Worm (Caenorhabditis elegans) whole organism, L3 larva: ENCODE results near the gene fbxa-75.

Experiments used
- R02D3.7 ChIP-seq: fragments of 150-350 bp; optimal IDR thresholded peaks from 2 replicates; lab custom pipeline; 2014; ENCODE audit warnings: missing biosample characterization, missing genetic modification characterization
- ZK546.5 ChIP-seq: sonication (generic microtip); optimal IDR thresholded peaks from 2 replicates; lab custom pipeline; 2017; ENCODE audit warnings: missing biosample characterization, missing genetic modification characterization
- aly-2 ChIP-seq: fragments of 150-350 bp; optimal IDR thresholded peaks from 2 replicates; lab custom pipeline; 2014; ENCODE audit warnings: missing biosample characterization, missing genetic modification characterization
- ama-1 ChIP-seq: fragments of 150-350 bp; optimal IDR thresholded peaks from 2 replicates; lab custom pipeline; 2018
- ceh-16 ChIP-seq: sonication (generic microtip); optimal IDR thresholded peaks from 2 replicates; lab custom pipeline; 2017; ENCODE audit warnings: missing biosample characterization, missing genetic modification characterization
- ceh-28 ChIP-seq: fragments of 150-350 bp; optimal IDR thresholded peaks from 2 replicates; lab custom pipeline; 2014; ENCODE audit warnings: missing biosample characterization, missing genetic modification reagents, missing genetic modification characterization
- ceh-9 ChIP-seq: sonication (generic microtip); optimal IDR thresholded peaks from 2 replicates; lab custom pipeline; 2018; ENCODE audit warnings: missing biosample characterization, missing genetic modification characterization
- egl-27 ChIP-seq: sonication (generic microtip); optimal IDR thresholded peaks from 4 replicates; lab custom pipeline; 2017; ENCODE audit warnings: missing biosample characterization, missing genetic modification reagents, missing genetic modification characterization
- egl-5 ChIP-seq: fragments of 150-350 bp; optimal IDR thresholded peaks from 2 replicates; lab custom pipeline; 2017; ENCODE audit warnings: missing biosample characterization, missing genetic modification reagents, missing genetic modification characterization, inconsistent platforms
- elt-1 ChIP-seq: fragments of 150-350 bp; optimal IDR thresholded peaks from 2 replicates; lab custom pipeline; 2014; ENCODE audit warnings: missing biosample characterization, missing genetic modification characterization
- elt-2 ChIP-seq: sonication (generic microtip); optimal IDR thresholded peaks from 2 replicates; lab custom pipeline; 2016; ENCODE audit warnings: missing genetic modification reagents, mild to moderate bottlenecking, missing genetic modification characterization, missing compliant biosample characterization
- elt-3 ChIP-seq, 3 experiments: fragments of 150-350 bp in 1 of 3; sonication (generic microtip) in 2 of 3; optimal IDR thresholded peaks; 2 replicates in 2 of 3; 4 replicates in 1 of 3; lab custom pipeline; 2014 to 2017; ENCODE audit warnings: missing biosample characterization in 3 of 3, missing genetic modification characterization in 3 of 3
- eor-1 ChIP-seq, 2 experiments: fragments of 150-350 bp; optimal IDR thresholded peaks; 2 replicates each; lab custom pipeline; 2014 to 2018; ENCODE audit warnings: missing biosample characterization in 2 of 2, missing genetic modification characterization in 2 of 2
- fkh-10 ChIP-seq: sonication (generic microtip); optimal IDR thresholded peaks from 2 replicates; lab custom pipeline; 2017; ENCODE audit warnings: missing biosample characterization, missing genetic modification reagents, missing genetic modification characterization
- fkh-2 ChIP-seq: fragments of 150-350 bp; optimal IDR thresholded peaks from 2 replicates; lab custom pipeline; 2014; ENCODE audit warnings: missing biosample characterization, missing genetic modification reagents, missing genetic modification characterization
- hmg-11 ChIP-seq: sonication (generic microtip); optimal IDR thresholded peaks from 2 replicates; lab custom pipeline; 2016; ENCODE audit warnings: missing genetic modification characterization, missing compliant biosample characterization
- jun-1 ChIP-seq: fragments of 150-350 bp; optimal IDR thresholded peaks from 2 replicates; lab custom pipeline; 2014; ENCODE audit warnings: missing biosample characterization, missing genetic modification reagents, missing genetic modification characterization
- lin-15B ChIP-seq: fragments of 150-350 bp; optimal IDR thresholded peaks from 2 replicates; lab custom pipeline; 2014; ENCODE audit warnings: missing biosample characterization, missing genetic modification characterization
- lsy-12 ChIP-seq: sonication (generic microtip); optimal IDR thresholded peaks from 2 replicates; lab custom pipeline; 2016; ENCODE audit warnings: mild to moderate bottlenecking, missing genetic modification characterization, missing compliant biosample characterization
- mdl-1 ChIP-seq: fragments of 150-350 bp; optimal IDR thresholded peaks from 2 replicates; lab custom pipeline; 2014; ENCODE audit warnings: missing biosample characterization, missing genetic modification characterization
- mml-1 ChIP-seq: fragments of 150-350 bp; sonication (generic microtip); optimal IDR thresholded peaks from 3 replicates; lab custom pipeline; 2014; ENCODE audit warnings: missing biosample characterization, missing genetic modification characterization
- nfya-1 ChIP-seq: sonication (generic microtip); optimal IDR thresholded peaks from 2 replicates; lab custom pipeline; 2017; ENCODE audit warnings: missing genetic modification characterization, mild to moderate bottlenecking, missing compliant biosample characterization, antibody characterized with exemption, moderate library complexity; ENCODE audit not compliant: insufficient read depth
- nhr-11 ChIP-seq: fragments of 150-350 bp; optimal IDR thresholded peaks from 2 replicates; lab custom pipeline; 2014; ENCODE audit warnings: missing biosample characterization, missing genetic modification characterization
- nhr-237 ChIP-seq: fragments of 150-350 bp; optimal IDR thresholded peaks from 2 replicates; lab custom pipeline; 2014; ENCODE audit warnings: missing biosample characterization, missing genetic modification characterization
- nhr-25 ChIP-seq: sonication (generic microtip); optimal IDR thresholded peaks from 2 replicates; lab custom pipeline; 2017; ENCODE audit warnings: missing biosample characterization, missing genetic modification characterization
- nhr-43 ChIP-seq: sonication (generic microtip); optimal IDR thresholded peaks from 2 replicates; lab custom pipeline; 2016; ENCODE audit warnings: mild to moderate bottlenecking, missing genetic modification characterization, missing compliant biosample characterization; ENCODE audit not compliant: poor library complexity, severe bottlenecking
- nhr-76 ChIP-seq: fragments of 150-350 bp; sonication (generic microtip); optimal IDR thresholded peaks from 5 replicates; lab custom pipeline; 2014; ENCODE audit warnings: missing biosample characterization, missing genetic modification characterization
- nhr-77 ChIP-seq: fragments of 150-350 bp; optimal IDR thresholded peaks from 2 replicates; lab custom pipeline; 2014; ENCODE audit warnings: missing biosample characterization, missing genetic modification characterization
- pqm-1 ChIP-seq: fragments of 150-350 bp; optimal IDR thresholded peaks from 2 replicates; lab custom pipeline; 2017; ENCODE audit warnings: missing biosample characterization, missing genetic modification characterization, inconsistent platforms
- sea-2 ChIP-seq: fragments of 150-350 bp; sonication (generic microtip); optimal IDR thresholded peaks from 4 replicates; lab custom pipeline; 2014; ENCODE audit warnings: missing biosample characterization, missing genetic modification reagents, missing genetic modification characterization
- skn-1 ChIP-seq: fragments of 150-350 bp; optimal IDR thresholded peaks from 2 replicates; lab custom pipeline; 2014; ENCODE audit warnings: missing biosample characterization, missing genetic modification characterization
- snpc-4 ChIP-seq: fragments of 150-350 bp; optimal IDR thresholded peaks from 2 replicates; lab custom pipeline; 2014; ENCODE audit warnings: missing biosample characterization, missing genetic modification characterization
- tbx-2 ChIP-seq: sonication (generic microtip); optimal IDR thresholded peaks from 2 replicates; lab custom pipeline; 2016; ENCODE audit warnings: mild to moderate bottlenecking, missing genetic modification characterization, missing compliant biosample characterization
- unc-39 ChIP-seq: sonication (generic microtip); optimal IDR thresholded peaks from 4 replicates; lab custom pipeline; 2017; ENCODE audit warnings: missing biosample characterization, missing genetic modification characterization
- unc-62 ChIP-seq: fragments of 150-350 bp; sonication (generic microtip); optimal IDR thresholded peaks from 4 replicates; lab custom pipeline; 2014; ENCODE audit warnings: missing biosample characterization, missing genetic modification reagents, missing genetic modification characterization
- zag-1 ChIP-seq: fragments of 150-350 bp; optimal IDR thresholded peaks from 2 replicates; lab custom pipeline; 2014; ENCODE audit warnings: missing biosample characterization, missing genetic modification characterization
- ztf-4 ChIP-seq: fragments of 150-350 bp; optimal IDR thresholded peaks from 2 replicates; lab custom pipeline; 2014; ENCODE audit warnings: missing biosample characterization, missing genetic modification characterization

The fbxa-75 gene

DNA sequence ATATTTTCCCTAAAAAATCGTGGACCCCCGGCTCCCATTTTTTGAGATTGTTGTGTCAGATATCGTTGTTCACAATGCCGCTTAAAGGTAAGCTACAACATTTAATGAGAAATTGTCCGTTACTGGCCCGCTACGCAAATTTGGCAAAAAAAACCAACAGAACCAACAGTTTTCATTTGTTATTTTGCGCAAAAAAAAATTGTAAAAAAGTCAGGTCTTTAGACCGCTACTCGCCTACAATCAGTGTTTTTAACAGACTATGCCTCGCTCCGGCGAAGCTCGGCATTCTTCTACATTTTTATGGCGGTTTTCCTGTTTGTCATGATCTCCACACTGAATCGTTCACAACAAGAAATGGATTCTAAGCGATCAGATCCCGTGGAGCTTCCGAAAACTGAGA lies 5.4 kb downstream of the fbxa-75 start, which contains the start of gene Y82E9BL.12:
Gene Y82E9BL.12, plus strand, starts transcription at position 301 of the 400 bp plus-strand sequence.
- TF ChIP-seq unc-39 (tag; lab: Kevin White, UChicago) (no peak), fkh-10 (GFP tag; lab: Kevin White, UChicago) (no peak), nfya-1 (tag; lab: Kevin White, UChicago) (no peak), skn-1 (tag; lab: Kevin White, UChicago) (no peak), zag-1 (tag; lab: Kevin White, UChicago) (no peak), R02D3.7 (tag; lab: Kevin White, UChicago) (no peak), elt-1 (no peak), ceh-28 (tag; lab: Kevin White, UChicago) (no peak), ceh-9 (tag; lab: Kevin White, UChicago) (no peak), nhr-77 (tag; lab: Kevin White, UChicago) (no peak), ama-1 (no peak)

DNA sequence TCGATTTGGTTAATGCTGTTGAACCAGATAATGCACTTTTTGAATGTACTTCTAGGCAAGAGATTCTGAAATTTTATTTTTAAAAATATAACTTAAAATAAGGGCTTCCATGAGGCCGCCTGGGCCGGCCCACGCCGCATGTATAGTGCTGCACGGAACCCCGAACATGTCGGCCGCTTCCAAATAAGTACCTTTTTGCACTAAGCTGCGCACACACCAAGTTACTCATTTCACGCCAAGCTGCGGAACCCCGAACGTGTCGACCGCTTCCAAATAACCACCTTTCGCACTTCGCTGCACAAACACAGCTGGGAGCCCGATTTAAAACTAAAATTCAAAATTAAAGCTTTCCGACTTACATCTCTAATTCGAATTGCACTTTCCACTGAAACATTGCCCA lies 7.9 kb downstream of the fbxa-75 start:
- TF ChIP-seq ceh-9 (tag; lab: Kevin White, UChicago) (no peak), snpc-4 (no peak), jun-1 (tag; lab: Kevin White, UChicago) (no peak), ZK546.5 (tag; lab: Kevin White, UChicago) (no peak), ceh-28 (tag; lab: Kevin White, UChicago) (no peak), egl-5 (tag; lab: Kevin White, UChicago) (no peak), nhr-76 (tag; lab: Kevin White, UChicago) (no peak), pqm-1 (no peak), lin-15B (tag; lab: Kevin White, UChicago) (no peak), nhr-237 (no peak), lsy-12 (tag; lab: Kevin White, UChicago) (no peak), nhr-11 (no peak), ceh-16 (tag; lab: Kevin White, UChicago) (no peak), unc-39 (tag; lab: Kevin White, UChicago) (no peak), eor-1 (tag; optimal IDR thresholded peaks at IDR 0.05; lab: Kevin White, UChicago) (no peak), unc-62 (GFP tag; lab: Kevin White, UChicago) (no peak), nhr-25 (tag; lab: Kevin White, UChicago) (no peak), fkh-10 (GFP tag; lab: Kevin White, UChicago) (no peak), mml-1 (tag; lab: Kevin White, UChicago) (no peak)

DNA sequence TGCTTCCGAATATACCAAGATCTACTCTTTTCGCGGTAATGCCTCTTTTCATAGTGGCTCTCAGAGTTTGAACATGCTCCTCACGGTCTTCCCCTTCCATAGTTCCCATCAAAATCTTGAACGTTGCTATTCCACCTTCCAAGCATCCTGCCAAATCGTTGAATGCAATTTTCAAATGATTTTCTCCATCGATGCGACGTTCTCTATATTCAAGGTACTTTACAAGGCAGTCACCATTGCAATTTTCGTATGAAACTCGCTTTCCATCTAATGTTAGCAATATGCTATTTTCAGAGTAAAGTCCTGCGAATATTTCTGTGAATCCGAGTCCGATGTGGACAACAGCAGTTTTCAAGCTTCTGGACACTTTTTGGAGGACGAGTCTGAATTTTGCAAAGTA lies 10.8 kb downstream of the fbxa-75 start:
- TF ChIP-seq aly-2 (no peak), egl-27 (no peak), tbx-2 (tag; lab: Kevin White, UChicago) (no peak), hmg-11 (tag; lab: Kevin White, UChicago) (no peak), lin-15B (tag; lab: Kevin White, UChicago) (no peak), fkh-2 (no peak), ama-1 (no peak), mdl-1 (tag; lab: Kevin White, UChicago) (no peak), nhr-237 (no peak), nfya-1 (tag; lab: Kevin White, UChicago) (no peak), nhr-43 (tag; lab: Kevin White, UChicago) (no peak), egl-5 (tag; lab: Kevin White, UChicago) (no peak), ZK546.5 (tag; lab: Kevin White, UChicago) (no peak), R02D3.7 (tag; lab: Kevin White, UChicago) (no peak), skn-1 (tag; lab: Kevin White, UChicago) (no peak), snpc-4 (no peak), nhr-11 (no peak), elt-3 (tag; optimal IDR thresholded peaks at IDR 0.05; lab: Kevin White, UChicago) (no peak), fkh-10 (GFP tag; lab: Kevin White, UChicago) (no peak)
- TF ChIP-seq, all 47 proteins: peak for 0

DNA sequence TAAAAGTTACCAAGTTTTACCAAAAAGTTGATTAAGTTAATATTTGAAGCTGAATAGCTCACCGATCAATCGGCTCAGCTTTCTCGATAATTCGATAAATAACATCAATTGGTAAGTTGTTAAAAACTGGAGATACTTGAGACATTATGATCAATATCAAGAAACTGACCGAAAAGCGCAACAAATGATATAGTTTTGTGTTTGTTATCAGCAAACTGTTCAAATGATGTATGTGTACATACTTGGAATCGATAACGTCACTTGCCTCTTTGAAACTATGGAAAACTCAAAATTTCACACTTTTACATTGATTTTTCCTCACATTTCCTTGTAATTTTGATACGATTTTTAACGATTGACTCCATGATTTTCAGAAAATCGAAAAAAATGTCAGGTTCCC lies 11.5 kb downstream of the fbxa-75 start, which contains the start of the genes fbxa-80 and fbxa-19:
Gene fbxa-80, minus strand, starts transcription at position 173 of the 400 bp plus-strand sequence.
Gene fbxa-19, plus strand, starts transcription at position 364 of the 400 bp plus-strand sequence.
- TF ChIP-seq pqm-1, result peak; percentile 23
- TF ChIP-seq sea-2, result no peak
- TF ChIP-seq ztf-4 (tag; lab: Kevin White, UChicago), result no peak
- TF ChIP-seq elt-2, result peak; percentile 70
